Worm (Caenorhabditis elegans): ENCODE results near the gene Y69H2.9.

Gene Y69H2.9

ce11 chrV:18729324-18729924, 28.1 kb downstream of the Y69H2.9 start, which contains the start of gene asp-19:
Gene asp-19 (minus strand): TSS chrV:18729374.
- TF ChIP-seq hmg-4 (GFP tag; optimal IDR thresholded peaks at IDR 0.05) (no peak), pes-1 (GFP tag; IDR thresholded peaks at IDR 0.05) (no peak), tbx-11 (GFP tag; IDR thresholded peaks at IDR 0.05) (no peak), F13C5.2 (tag; optimal IDR thresholded peaks at IDR 0.05) (no peak), aly-1 (tag; optimal IDR thresholded peaks at IDR 0.05) (no peak)

ce11 chrV:18731579-18732041, 30.3 kb downstream of the Y69H2.9 start, which contains the start of the genes asp-18 and scl-19:
Gene asp-18 (minus strand): TSS chrV:18731679.
Gene scl-19 (plus strand): TSS chrV:18731991.
- TF ChIP-seq B0310.2 (tag; optimal IDR thresholded peaks at IDR 0.05): no peak
- no peak for TF ChIP-seq ceh-36 (tag; optimal IDR thresholded peaks at IDR 0.05)
- no peak for TF ChIP-seq hmg-4 (GFP tag; optimal IDR thresholded peaks at IDR 0.05)
- no peak for TF ChIP-seq F13C5.2 (tag; optimal IDR thresholded peaks at IDR 0.05)
- no peak for TF ChIP-seq hmbx-1 (tag; optimal IDR thresholded peaks at IDR 0.05)
- TF ChIP-seq tbx-37 (GFP tag; conservative IDR thresholded peaks at IDR 0.05): no peak
- no peak for TF ChIP-seq pes-1 (GFP tag; IDR thresholded peaks at IDR 0.05)
- no peak for TF ChIP-seq tbx-11 (GFP tag; IDR thresholded peaks at IDR 0.05)
- TF ChIP-seq ceh-13 (GFP tag; optimal IDR thresholded peaks at IDR 0.05): no peak
- no peak for TF ChIP-seq sea-1 (GFP tag; conservative IDR thresholded peaks at IDR 0.05)
- TF ChIP-seq flt-1 (GFP tag; IDR thresholded peaks at IDR 0.05): no peak
- TF ChIP-seq ets-7 (tag; optimal IDR thresholded peaks at IDR 0.05): no peak
- no peak for TF ChIP-seq tra-4 (tag; optimal IDR thresholded peaks at IDR 0.05)
- TF ChIP-seq hnd-1 (tag; optimal IDR thresholded peaks at IDR 0.05): no peak

- no peak for TF ChIP-seq pes-1 (GFP tag; IDR thresholded peaks at IDR 0.05)
- peak; percentile 88 for TF ChIP-seq ceh-36 (tag; optimal IDR thresholded peaks at IDR 0.05)
These were observed 32.6 kb downstream of the Y69H2.9 start for ce11 chrV:18733942-18734341.

ce11 chrV:18734381-18734780, 33.0 kb downstream of the Y69H2.9 start, which contains the start of gene scl-20:
Gene scl-20 (minus strand): TSS chrV:18734481.
- TF ChIP-seq scrt-1 (GFP tag; IDR thresholded peaks at IDR 0.05) (no peak), F13C5.2 (tag; optimal IDR thresholded peaks at IDR 0.05) (no peak), aly-1 (tag; optimal IDR thresholded peaks at IDR 0.05) (no peak), ama-1 (optimal IDR thresholded peaks at IDR 0.05) (no peak)

- TF ChIP-seq hmg-4 (GFP tag; optimal IDR thresholded peaks at IDR 0.05): no peak
- no peak for TF ChIP-seq scrt-1 (GFP tag; IDR thresholded peaks at IDR 0.05)
- no peak for TF ChIP-seq tbx-37 (GFP tag; conservative IDR thresholded peaks at IDR 0.05)
- TF ChIP-seq B0310.2 (tag; optimal IDR thresholded peaks at IDR 0.05): no peak
- TF ChIP-seq sea-1 (GFP tag; conservative IDR thresholded peaks at IDR 0.05): no peak
- TF ChIP-seq tbx-11 (GFP tag; IDR thresholded peaks at IDR 0.05): no peak
- no peak for TF ChIP-seq F13C5.2 (tag; optimal IDR thresholded peaks at IDR 0.05)
- TF ChIP-seq hmbx-1 (tag; optimal IDR thresholded peaks at IDR 0.05): no peak
- TF ChIP-seq ceh-36 (tag; optimal IDR thresholded peaks at IDR 0.05): no peak
- TF ChIP-seq flt-1 (GFP tag; IDR thresholded peaks at IDR 0.05): no peak
- TF ChIP-seq ets-7 (tag; optimal IDR thresholded peaks at IDR 0.05): no peak
- TF ChIP-seq aly-1 (tag; optimal IDR thresholded peaks at IDR 0.05): no peak
- TF ChIP-seq ama-1 (optimal IDR thresholded peaks at IDR 0.05): no peak
- no peak for TF ChIP-seq tra-4 (tag; optimal IDR thresholded peaks at IDR 0.05)
- no peak for TF ChIP-seq ceh-13 (GFP tag; optimal IDR thresholded peaks at IDR 0.05)
These were observed 36.3 kb downstream of the Y69H2.9 start for ce11 chrV:18737646-18738045.

- TF ChIP-seq hmbx-1 (tag; optimal IDR thresholded peaks at IDR 0.05): no peak
- TF ChIP-seq aly-1 (tag; optimal IDR thresholded peaks at IDR 0.05): no peak
- TF ChIP-seq ets-7 (tag; optimal IDR thresholded peaks at IDR 0.05): no peak
- no peak for TF ChIP-seq B0310.2 (tag; optimal IDR thresholded peaks at IDR 0.05)
- TF ChIP-seq ceh-13 (GFP tag; optimal IDR thresholded peaks at IDR 0.05): no peak
- no peak for TF ChIP-seq pes-1 (GFP tag; IDR thresholded peaks at IDR 0.05)
- TF ChIP-seq hnd-1 (tag; optimal IDR thresholded peaks at IDR 0.05): no peak
- TF ChIP-seq tbx-37 (GFP tag; conservative IDR thresholded peaks at IDR 0.05): no peak
- TF ChIP-seq F13C5.2 (tag; optimal IDR thresholded peaks at IDR 0.05): no peak
- no peak for TF ChIP-seq flt-1 (GFP tag; IDR thresholded peaks at IDR 0.05)
- TF ChIP-seq sea-1 (GFP tag; conservative IDR thresholded peaks at IDR 0.05): no peak
- TF ChIP-seq tbx-11 (GFP tag; IDR thresholded peaks at IDR 0.05): no peak
- no peak for TF ChIP-seq tra-4 (tag; optimal IDR thresholded peaks at IDR 0.05)
- no peak for TF ChIP-seq ama-1 (optimal IDR thresholded peaks at IDR 0.05)
- no peak for TF ChIP-seq ceh-36 (tag; optimal IDR thresholded peaks at IDR 0.05)
- no peak for TF ChIP-seq hmg-4 (GFP tag; optimal IDR thresholded peaks at IDR 0.05)
These were observed 40.8 kb downstream of the Y69H2.9 start, which contains the start of gene clec-250 for ce11 chrV:18742108-18742507. Gene clec-250 (minus strand): TSS chrV:18742208.

ce11 chrV:18746937-18747660, 45.8 kb downstream of the Y69H2.9 start, which contains the start of gene clec-251:
Gene clec-251 (minus strand): TSS chrV:18746987.
- TF ChIP-seq ceh-36 (tag; optimal IDR thresholded peaks at IDR 0.05): no peak
- no peak for TF ChIP-seq hmbx-1 (tag; optimal IDR thresholded peaks at IDR 0.05)
- TF ChIP-seq tbx-37 (GFP tag; conservative IDR thresholded peaks at IDR 0.05): no peak
- TF ChIP-seq ets-7 (tag; optimal IDR thresholded peaks at IDR 0.05): no peak

- TF ChIP-seq tra-4 (tag; optimal IDR thresholded peaks at IDR 0.05) (no peak), ama-1 (optimal IDR thresholded peaks at IDR 0.05) (no peak), aly-1 (tag; optimal IDR thresholded peaks at IDR 0.05) (no peak), ets-7 (tag; optimal IDR thresholded peaks at IDR 0.05) (no peak), hmbx-1 (tag; optimal IDR thresholded peaks at IDR 0.05) (no peak), pes-1 (GFP tag; IDR thresholded peaks at IDR 0.05) (no peak), tbx-11 (GFP tag; IDR thresholded peaks at IDR 0.05) (no peak), flt-1 (GFP tag; IDR thresholded peaks at IDR 0.05) (no peak), B0310.2 (tag; optimal IDR thresholded peaks at IDR 0.05) (no peak), hnd-1 (tag; optimal IDR thresholded peaks at IDR 0.05) (no peak), ceh-13 (GFP tag; optimal IDR thresholded peaks at IDR 0.05) (no peak), hmg-4 (GFP tag; optimal IDR thresholded peaks at IDR 0.05) (no peak), scrt-1 (GFP tag; IDR thresholded peaks at IDR 0.05) (no peak), tbx-37 (GFP tag; conservative IDR thresholded peaks at IDR 0.05) (no peak), ceh-36 (tag; optimal IDR thresholded peaks at IDR 0.05) (no peak), F13C5.2 (tag; optimal IDR thresholded peaks at IDR 0.05) (no peak), sea-1 (GFP tag; conservative IDR thresholded peaks at IDR 0.05) (no peak)
These were observed 47.4 kb downstream of the Y69H2.9 start, which contains the start of gene clec-252 for ce11 chrV:18748726-18749125. Gene clec-252 (minus strand): TSS chrV:18748826.
